Fruit fly (Drosophila melanogaster) Kc167 (cell line): ENCODE measurements around the gene Cpr73D.

Source experiments
- Myc ChIP-seq: fragments of >200 bp; optimal IDR thresholded peaks from 2 replicates; lab custom pipeline; 2017; ENCODE audit warnings: missing external identifiers
- Sin3A ChIP-seq: fragments of >200 bp; optimal IDR thresholded peaks from 2 replicates; lab custom pipeline; 2018; ENCODE audit warnings: missing external identifiers
- psq ChIP-seq: fragments of >200 bp; optimal IDR thresholded peaks from 2 replicates; lab custom pipeline; 2017; ENCODE audit warnings: missing external identifiers

DNA sequence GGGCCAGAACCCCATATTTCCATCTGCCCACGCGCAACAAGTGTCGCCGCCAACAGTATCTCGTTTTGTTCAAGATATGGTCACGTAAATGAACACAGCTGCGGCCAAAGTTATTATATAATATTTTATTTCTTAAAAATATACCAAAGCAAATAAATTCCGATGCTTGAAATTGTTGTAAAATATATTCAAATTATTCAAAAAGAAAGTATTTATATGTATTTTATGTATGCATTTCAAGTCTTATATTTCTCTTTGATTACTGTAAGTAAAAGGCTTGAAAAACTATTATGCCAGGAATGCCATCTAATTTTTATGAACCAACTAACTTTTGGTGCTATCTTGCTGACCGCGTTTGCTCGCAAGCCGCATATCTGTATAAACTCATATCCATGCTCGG, 31.7 kb upstream of the Cpr73D start:
- TF ChIP-seq psq (lab: Kevin White, UChicago): no peak
- no peak for TF ChIP-seq Myc (lab: Kevin White, UChicago)
- TF ChIP-seq Sin3A (lab: Kevin White, UChicago): no peak
